Fruit fly (Drosophila melanogaster): ENCODE data around the gene mRpL4.

DNA sequence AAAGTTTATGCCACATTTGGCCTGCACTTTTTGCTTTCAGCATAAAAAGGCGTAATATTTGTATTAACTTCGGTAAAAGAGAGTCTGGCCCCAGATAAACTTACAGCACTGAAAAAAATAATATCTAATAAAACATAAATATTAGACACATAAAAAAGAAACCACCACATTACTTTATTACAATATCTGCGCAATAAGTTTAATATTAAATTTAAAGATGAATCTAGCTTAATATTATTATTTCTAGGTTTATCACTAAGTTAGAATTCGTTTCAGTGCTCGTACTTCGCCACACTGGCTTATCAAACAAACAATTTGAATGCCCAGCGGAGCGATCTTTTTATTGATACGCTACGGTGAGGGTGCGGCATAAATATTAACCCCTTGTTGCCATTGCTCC, 28.9 kb upstream of the mRpL4 start:
- no peak for TF ChIP-seq CG16779 (tag; optimal IDR thresholded peaks at IDR 0.05)
- no peak for TF ChIP-seq fkh (GFP tag; optimal IDR thresholded peaks at IDR 0.05)
